Fruit fly (Drosophila melanogaster): ENCODE measurements around the gene gukh.

gukh gene

DNA sequence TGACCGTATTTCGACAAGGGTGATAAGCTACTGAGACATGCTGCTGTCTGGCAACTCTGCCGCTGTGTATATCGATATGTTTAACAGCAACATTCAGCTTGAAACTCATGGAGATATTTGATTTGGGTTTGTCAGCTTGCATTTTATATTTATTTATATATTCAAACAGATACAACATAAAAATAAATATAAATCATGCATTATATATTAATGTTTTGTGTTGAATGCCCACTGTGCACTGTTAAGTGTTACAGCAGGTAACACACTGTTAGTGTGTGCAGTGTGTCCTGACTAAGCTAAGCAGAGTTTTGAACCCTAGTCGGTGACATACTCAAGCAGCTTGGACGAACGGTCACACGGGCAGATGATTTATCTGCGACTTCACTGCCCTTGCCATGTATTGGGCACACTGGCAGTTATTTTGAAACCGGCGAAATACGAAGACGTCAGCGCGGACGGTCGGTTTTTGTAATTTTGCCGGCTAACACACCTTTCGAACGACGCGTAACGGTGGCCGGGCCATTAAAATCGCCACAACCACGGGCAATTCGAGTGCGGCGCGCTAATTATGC lies at the start of gene gukh, which contains the start of gene snRNP-U1-C:
Gene gukh (plus strand): TSS at position 412 of the 572 bp plus-strand sequence.
Gene snRNP-U1-C (minus strand): TSS at position 37 of the 572 bp plus-strand sequence.
- no peak for TF ChIP-seq Myc (optimal IDR thresholded peaks at IDR 0.05)
- TF ChIP-seq psq (optimal IDR thresholded peaks at IDR 0.05): no peak
- no peak for TF ChIP-seq insv (optimal IDR thresholded peaks at IDR 0.05)
- no peak for TF ChIP-seq Sin3A (optimal IDR thresholded peaks at IDR 0.05)
- TF ChIP-seq ttk (optimal IDR thresholded peaks at IDR 0.05): no peak
- no peak for TF ChIP-seq h (optimal IDR thresholded peaks at IDR 0.05)

DNA sequence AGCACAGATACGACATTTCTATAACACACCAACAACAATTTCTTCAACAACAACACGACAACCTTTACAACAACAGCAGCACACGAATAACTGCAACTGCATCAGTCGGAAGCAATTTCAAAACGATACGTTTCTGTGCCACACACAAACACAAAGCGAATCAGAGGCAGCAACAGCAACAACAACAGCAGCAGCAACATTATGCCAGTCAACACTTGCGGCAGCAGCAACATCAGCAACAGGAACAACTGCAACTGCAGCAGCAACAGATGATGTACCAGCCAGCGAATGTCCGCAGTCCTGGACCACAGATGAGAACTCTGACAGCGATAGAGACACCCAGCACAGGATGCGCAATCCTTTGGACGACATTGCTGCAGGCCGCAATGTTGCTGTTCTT lies 36.5 kb upstream of the gukh start:
- TF ChIP-seq insv (optimal IDR thresholded peaks at IDR 0.05): no peak
- no peak for TF ChIP-seq Sin3A (optimal IDR thresholded peaks at IDR 0.05)
- TF ChIP-seq ttk (optimal IDR thresholded peaks at IDR 0.05): no peak
- TF ChIP-seq psq (optimal IDR thresholded peaks at IDR 0.05): no peak
- TF ChIP-seq h (optimal IDR thresholded peaks at IDR 0.05): no peak
- TF ChIP-seq Myc (optimal IDR thresholded peaks at IDR 0.05): no peak

DNA sequence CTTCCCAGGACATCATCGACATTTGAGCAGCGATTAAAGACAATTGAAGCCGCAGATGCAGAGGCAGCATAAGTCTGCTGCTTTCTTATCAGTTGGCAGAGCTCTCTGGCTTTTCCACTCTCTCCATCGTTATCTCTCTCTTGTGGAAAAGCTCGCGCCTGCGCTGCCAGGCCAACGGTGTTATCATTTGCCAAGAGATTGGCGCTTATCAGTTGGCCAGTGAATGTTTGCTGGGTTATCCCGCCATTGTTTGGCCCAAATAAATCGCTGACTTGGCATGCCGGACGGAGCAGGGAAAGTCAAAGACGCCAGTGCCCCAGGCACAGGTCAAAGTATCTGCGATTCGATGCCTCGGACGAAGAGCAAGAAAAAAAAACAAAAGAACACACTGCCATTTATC lies 34.7 kb upstream of the gukh start:
- no peak for TF ChIP-seq Myc (optimal IDR thresholded peaks at IDR 0.05)
- no peak for TF ChIP-seq ttk (optimal IDR thresholded peaks at IDR 0.05)
- no peak for TF ChIP-seq psq (optimal IDR thresholded peaks at IDR 0.05)
- no peak for TF ChIP-seq Sin3A (optimal IDR thresholded peaks at IDR 0.05)
- no peak for TF ChIP-seq h (optimal IDR thresholded peaks at IDR 0.05)
- TF ChIP-seq insv (optimal IDR thresholded peaks at IDR 0.05): no peak

DNA sequence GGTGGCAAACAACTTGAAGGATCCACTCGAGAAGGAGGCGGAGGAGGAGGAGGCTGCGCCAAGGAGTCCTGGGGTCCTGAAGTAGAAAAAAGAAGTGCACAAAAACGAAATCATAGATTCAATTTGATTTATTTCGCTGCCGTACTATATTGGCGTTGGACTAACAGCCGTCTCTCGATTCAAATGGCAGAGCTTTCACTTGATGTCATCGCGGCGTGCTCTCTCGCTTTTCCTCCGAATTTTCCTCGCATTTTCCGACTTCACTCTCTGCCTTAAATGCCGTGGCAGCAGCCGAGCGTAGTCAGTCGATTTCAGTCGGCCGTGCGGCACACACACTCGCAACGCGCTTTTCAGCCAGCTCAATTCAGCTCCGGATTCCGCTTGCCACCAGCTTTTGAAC lies 33.9 kb upstream of the gukh start, which contains the start of gene CG43732:
Gene CG43732 (plus strand): TSS at position 301 of the 400 bp plus-strand sequence.
- TF ChIP-seq ttk (optimal IDR thresholded peaks at IDR 0.05) (no peak), h (optimal IDR thresholded peaks at IDR 0.05) (no peak), Sin3A (optimal IDR thresholded peaks at IDR 0.05) (no peak), Myc (optimal IDR thresholded peaks at IDR 0.05) (no peak)

DNA sequence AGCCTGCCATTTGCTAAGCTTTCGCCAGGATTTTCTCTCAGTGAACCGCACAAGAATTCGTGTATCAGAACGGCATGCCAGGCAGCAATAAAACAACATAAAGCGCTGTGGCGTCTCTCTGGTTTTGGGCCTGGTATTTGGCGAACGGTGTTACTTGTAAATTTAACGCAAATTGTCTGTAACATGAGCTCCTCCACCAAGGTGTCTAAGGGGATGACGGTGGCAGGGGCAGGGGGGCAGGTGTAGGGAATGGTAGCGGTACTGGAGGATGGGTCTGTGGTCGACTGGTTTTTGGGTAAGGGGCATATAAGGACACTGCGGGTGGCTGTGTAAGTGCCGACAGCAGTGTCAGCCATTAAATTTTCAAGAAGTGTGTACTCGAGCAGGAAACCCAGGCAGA lies 19.0 kb upstream of the gukh start:
- TF ChIP-seq h (optimal IDR thresholded peaks at IDR 0.05) (no peak), Sin3A (optimal IDR thresholded peaks at IDR 0.05) (no peak)

DNA sequence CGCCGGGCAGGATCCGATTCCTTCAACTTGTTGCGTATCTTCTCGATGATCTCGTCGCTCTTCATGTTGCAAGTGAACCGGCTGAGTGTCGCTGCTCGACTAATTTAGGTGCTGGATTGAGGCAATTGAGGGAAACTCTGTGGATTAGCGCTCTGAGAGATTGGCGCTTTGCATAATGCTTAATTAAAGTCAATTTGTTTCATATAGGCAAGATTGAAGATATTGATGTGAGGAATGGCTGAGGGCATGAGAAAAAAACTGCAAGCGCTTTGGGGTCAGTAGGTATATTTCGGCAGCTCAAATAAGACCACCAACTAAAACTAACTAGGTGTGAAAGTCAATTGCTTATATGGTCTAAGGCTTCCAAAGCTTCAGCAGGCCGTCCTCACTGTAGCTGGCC lies 5.1 kb upstream of the gukh start, which contains the start of gene euc:
Gene euc (minus strand): TSS at position 101 of the 400 bp plus-strand sequence.
- TF ChIP-seq ttk (optimal IDR thresholded peaks at IDR 0.05): no peak
- TF ChIP-seq h (optimal IDR thresholded peaks at IDR 0.05): no peak
- no peak for TF ChIP-seq Sin3A (optimal IDR thresholded peaks at IDR 0.05)

DNA sequence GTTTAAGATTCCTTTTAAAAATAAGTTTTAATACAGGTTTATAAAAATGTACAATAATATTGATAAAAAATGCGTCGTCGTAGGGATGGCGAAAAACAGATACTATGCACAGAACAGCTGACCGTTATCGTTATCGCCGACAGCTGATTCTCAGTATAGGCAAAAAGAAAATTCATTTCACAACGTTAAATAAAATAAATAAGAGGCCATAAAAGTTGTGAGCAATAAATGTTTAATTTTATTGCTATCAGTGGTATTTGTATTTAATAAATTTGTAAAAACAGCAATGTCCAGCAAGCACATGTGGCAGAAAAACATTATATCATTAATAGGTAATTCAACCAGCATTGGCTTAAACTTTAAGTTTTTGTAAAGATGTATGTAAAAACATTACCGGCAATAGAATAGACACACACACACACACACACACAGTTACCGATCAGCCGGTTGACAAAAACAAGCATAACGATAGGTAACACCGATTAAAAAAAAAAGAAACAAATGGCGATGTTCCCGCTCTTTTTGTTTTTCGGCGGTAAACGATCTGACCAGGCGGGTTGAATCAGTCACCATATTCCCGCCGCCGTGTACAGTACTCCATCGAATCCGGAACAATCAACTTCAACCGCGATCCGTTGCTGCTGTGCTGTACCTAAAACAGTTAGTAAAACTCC lies 2.8 kb upstream of the gukh start, which contains the start of the genes dnk and Smu1:
Gene dnk (plus strand): TSS at position 133 of the 674 bp plus-strand sequence.
Gene Smu1 (minus strand): TSS at position 462 of the 674 bp plus-strand sequence.
- TF ChIP-seq Myc (optimal IDR thresholded peaks at IDR 0.05) (no peak), psq (optimal IDR thresholded peaks at IDR 0.05) (no peak), insv (optimal IDR thresholded peaks at IDR 0.05) (no peak), Sin3A (optimal IDR thresholded peaks at IDR 0.05) (no peak), ttk (optimal IDR thresholded peaks at IDR 0.05) (no peak), h (optimal IDR thresholded peaks at IDR 0.05) (no peak)

DNA sequence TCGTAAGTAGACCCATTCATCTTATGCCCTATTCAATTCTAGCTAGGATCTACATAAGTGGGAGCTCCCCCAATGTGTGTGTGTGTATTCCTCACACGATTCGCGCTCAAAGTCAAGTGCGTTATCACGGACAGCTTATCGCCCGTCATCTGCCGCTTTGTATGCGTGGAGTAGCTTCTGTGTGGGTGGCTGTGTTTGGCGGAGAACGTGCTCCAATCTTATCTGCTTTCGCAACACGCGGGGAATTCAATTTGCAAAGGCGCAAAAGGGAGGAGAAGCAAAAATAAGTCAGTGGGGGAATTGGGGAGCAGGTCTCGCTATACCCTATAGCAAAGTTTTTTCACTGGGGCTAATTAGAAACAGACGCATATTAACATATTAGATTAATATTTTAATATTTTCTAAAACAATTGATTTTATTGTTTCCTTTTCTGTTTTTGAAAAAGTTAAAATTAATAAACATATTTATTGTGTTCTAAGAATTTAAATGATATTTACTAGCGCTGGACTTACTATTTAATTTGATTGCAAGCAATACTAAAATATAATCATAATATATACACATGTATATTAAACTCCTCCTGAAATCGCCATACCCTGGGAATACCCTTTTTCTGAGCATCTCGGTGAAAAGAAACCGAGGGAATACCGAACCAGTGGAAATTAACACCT lies 1.4 kb downstream of the gukh start:
- TF ChIP-seq insv (optimal IDR thresholded peaks at IDR 0.05) (no peak), ttk (optimal IDR thresholded peaks at IDR 0.05) (no peak), Myc (optimal IDR thresholded peaks at IDR 0.05) (no peak), psq (optimal IDR thresholded peaks at IDR 0.05) (no peak), Sin3A (optimal IDR thresholded peaks at IDR 0.05) (no peak), h (optimal IDR thresholded peaks at IDR 0.05) (no peak)

DNA sequence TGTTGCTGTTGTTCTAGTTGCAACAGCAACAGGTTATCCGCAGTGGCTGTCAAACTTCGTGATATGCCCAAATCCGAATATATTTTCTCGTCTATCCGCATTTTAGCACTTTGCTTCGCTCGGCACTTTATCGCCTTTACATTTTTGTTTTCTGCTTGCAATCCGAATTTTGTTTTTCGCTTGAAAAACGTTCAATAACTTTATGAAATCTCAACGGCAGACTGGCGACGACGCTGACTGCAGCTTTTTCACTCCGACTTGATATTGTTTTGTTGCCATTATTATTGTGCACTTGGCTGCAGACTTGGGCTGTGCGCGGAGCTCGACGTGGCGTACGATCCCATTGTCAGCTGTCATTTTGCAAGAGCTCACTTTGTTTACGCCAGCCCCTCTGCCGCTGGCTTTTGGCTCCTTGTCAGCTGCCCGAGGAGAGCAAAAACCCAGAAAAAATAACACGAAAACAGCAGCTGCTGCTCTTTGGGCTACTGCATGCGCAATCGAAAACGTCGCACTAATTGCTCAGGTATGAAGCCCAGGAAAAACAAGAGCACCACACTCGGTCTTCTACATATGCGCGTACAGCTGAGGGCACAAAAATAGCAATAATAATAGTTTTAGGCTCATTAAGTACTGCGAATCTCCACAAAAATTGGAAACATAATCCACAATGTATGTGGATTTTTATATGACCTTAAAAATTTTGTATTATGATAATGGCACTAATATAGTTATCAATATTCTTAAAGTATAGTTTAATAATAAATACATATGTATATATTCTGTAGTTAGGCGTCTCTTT lies 2.5 kb downstream of the gukh start:
- no peak for TF ChIP-seq Myc (optimal IDR thresholded peaks at IDR 0.05)
- no peak for TF ChIP-seq insv (optimal IDR thresholded peaks at IDR 0.05)
- no peak for TF ChIP-seq h (optimal IDR thresholded peaks at IDR 0.05)

DNA sequence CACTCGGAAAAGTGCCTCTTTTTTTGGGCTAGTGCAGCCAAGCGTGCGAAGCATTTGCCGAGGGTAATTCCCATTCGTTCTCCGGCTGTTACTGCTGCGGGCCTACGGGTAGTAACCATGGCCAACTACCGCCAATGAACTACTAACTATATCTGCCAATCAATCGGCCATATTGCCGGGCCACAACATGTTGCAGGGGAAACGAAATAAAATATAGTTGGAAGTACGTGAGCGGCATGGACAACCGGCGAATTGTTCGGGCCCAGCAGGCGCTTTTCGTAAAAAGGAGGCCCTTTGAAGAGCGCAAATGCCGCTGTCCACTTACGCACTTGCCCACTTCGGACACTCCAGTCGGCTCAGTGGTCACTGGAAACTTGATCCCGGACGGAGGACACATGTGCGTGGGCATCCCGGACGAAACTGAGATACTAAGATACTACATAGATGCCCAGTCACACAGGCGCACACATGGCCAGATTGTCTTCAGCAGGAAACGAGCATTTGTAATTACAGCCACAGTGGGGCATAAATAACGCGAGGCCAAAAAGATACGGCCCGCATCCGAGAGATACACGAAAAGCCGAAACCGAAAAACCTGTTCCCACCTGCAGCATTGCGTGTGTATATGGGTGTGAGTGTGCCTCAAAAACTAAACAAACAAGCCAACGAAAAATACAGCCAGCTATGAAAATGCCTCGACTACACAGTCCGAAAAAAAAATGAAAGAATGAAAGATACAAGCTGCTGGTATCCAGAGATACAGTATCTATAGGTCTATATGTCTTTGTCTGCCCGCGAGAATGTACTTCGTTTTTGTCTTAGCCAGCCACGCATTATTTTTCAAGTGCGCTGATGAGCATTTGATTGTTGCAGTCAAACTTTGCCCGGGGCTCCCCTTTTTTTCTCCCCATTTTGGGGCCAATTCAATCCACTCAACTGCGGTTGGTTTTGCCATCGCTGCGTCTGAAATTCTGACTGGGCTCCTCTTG lies 3.9 kb downstream of the gukh start:
- TF ChIP-seq Myc (optimal IDR thresholded peaks at IDR 0.05) (no peak), insv (optimal IDR thresholded peaks at IDR 0.05) (no peak), h (optimal IDR thresholded peaks at IDR 0.05) (no peak), psq (optimal IDR thresholded peaks at IDR 0.05) (no peak), Sin3A (optimal IDR thresholded peaks at IDR 0.05) (no peak), ttk (optimal IDR thresholded peaks at IDR 0.05) (no peak)

Data from Kc167 (cell line).